Worm (Caenorhabditis elegans) whole organism, young adult: Measurements from ENCODE around the gene F59A1.18.

Source experiments
- B0035.1 ChIP-seq: sonication (generic microtip); optimal IDR thresholded peaks from 2 replicates; lab custom pipeline; 2016; ENCODE audit warnings: missing genetic modification characterization, mild to moderate bottlenecking, missing compliant biosample characterization, missing genotype, missing genetic modification reagents
- B0261.1 ChIP-seq: sonication (generic microtip); optimal IDR thresholded peaks from 2 replicates; lab custom pipeline; 2016; ENCODE audit warnings: mild to moderate bottlenecking, missing genetic modification characterization, moderate library complexity, missing compliant biosample characterization
- B0336.3 ChIP-seq: fragments of 200-800 bp; sonication (Bioruptor generic); IDR thresholded peaks from 2 replicates; pipeline ENCODE4 v1.3.6; 2022; ENCODE audit warnings: missing genetic modification characterization, missing compliant biosample characterization
- F10E7.11 ChIP-seq: sonication (generic microtip); optimal IDR thresholded peaks from 2 replicates; lab custom pipeline; 2017; ENCODE audit warnings: mild to moderate bottlenecking, missing genetic modification characterization, moderate library complexity, missing compliant biosample characterization
- F55B11.4 ChIP-seq: sonication (generic microtip); optimal IDR thresholded peaks from 2 replicates; lab custom pipeline; 2016; ENCODE audit warnings: missing compliant biosample characterization, missing genetic modification characterization, borderline replicate concordance; ENCODE audit not compliant: insufficient read depth
- K11D2.4 ChIP-seq: fragments of 200-800 bp; sonication (Bioruptor generic); IDR thresholded peaks from 2 replicates; pipeline ENCODE4 v1.3.6; 2022; ENCODE audit warnings: missing genetic modification reagents, missing genetic modification characterization, missing compliant biosample characterization
- Y95B8A.8 ChIP-seq: fragments of 200-800 bp; sonication (Bioruptor generic); IDR thresholded peaks from 2 replicates; pipeline ENCODE4 v1.3.6; 2022; ENCODE audit warnings: missing genetic modification reagents, missing genetic modification characterization, missing compliant biosample characterization
- aptf-3 ChIP-seq: fragments of 200-800 bp; sonication (Bioruptor generic); IDR thresholded peaks from 2 replicates; pipeline ENCODE4 v1.3.6; 2022; ENCODE audit warnings: missing genetic modification characterization, missing compliant biosample characterization
- atf-7 ChIP-seq: sonication (generic microtip); optimal IDR thresholded peaks from 2 replicates; lab custom pipeline; 2017; ENCODE audit warnings: mild to moderate bottlenecking, missing genetic modification characterization, missing compliant biosample characterization
- athp-1 ChIP-seq: sonication (generic microtip); optimal IDR thresholded peaks from 2 replicates; lab custom pipeline; 2017; ENCODE audit warnings: mild to moderate bottlenecking, missing genetic modification characterization, missing compliant biosample characterization
- attf-5 ChIP-seq: fragments of 200-800 bp; sonication (Bioruptor generic); optimal IDR thresholded peaks from 2 replicates; lab custom pipeline; 2018; ENCODE audit warnings: mild to moderate bottlenecking, missing genetic modification characterization, missing compliant biosample characterization
- attf-6 ChIP-seq: fragments of 200-800 bp; sonication (Bioruptor generic); IDR thresholded peaks from 2 replicates; pipeline ENCODE4 v1.3.6; 2022; ENCODE audit warnings: missing genetic modification reagents, missing genetic modification characterization, missing compliant biosample characterization
- bed-2 ChIP-seq: fragments of 200-800 bp; sonication (Bioruptor generic); IDR thresholded peaks from 2 replicates; pipeline ENCODE4 v1.3.6; 2022; ENCODE audit warnings: missing genetic modification reagents, missing genetic modification characterization, missing compliant biosample characterization
- ccch-3 ChIP-seq: fragments of 200-800 bp; sonication (Bioruptor generic); optimal IDR thresholded peaks from 2 replicates; lab custom pipeline; 2018; ENCODE audit warnings: mild to moderate bottlenecking, missing genetic modification characterization, missing compliant biosample characterization
- cebp-1 ChIP-seq, 2 experiments: fragments of 200-800 bp in 1 of 2; sonication (Bioruptor generic) in 1 of 2; sonication (generic microtip) in 1 of 2; IDR thresholded peaks in 1 of 2; optimal IDR thresholded peaks in 1 of 2; 2 replicates each; pipeline versions ENCODE4 v1.3.6 to Lab custom; 2017 to 2022; ENCODE audit warnings: missing compliant biosample characterization in 2 of 2, missing genetic modification characterization in 2 of 2, mild to moderate bottlenecking in 1 of 2, missing genetic modification reagents in 1 of 2, moderate library complexity in 1 of 2
- dox-1 ChIP-seq: fragments of 200-800 bp; sonication (Bioruptor generic); IDR thresholded peaks from 2 replicates; pipeline ENCODE4 v1.3.6; 2022; ENCODE audit warnings: missing genetic modification reagents, missing genetic modification characterization, missing compliant biosample characterization
- dpl-1 ChIP-seq: fragments of 150-350 bp; optimal IDR thresholded peaks from 2 replicates; lab custom pipeline; 2014; ENCODE audit warnings: missing biosample characterization, missing genetic modification reagents, missing genetic modification characterization
- ets-4 ChIP-seq: fragments of 200-800 bp; sonication (Bioruptor generic); optimal IDR thresholded peaks from 2 replicates; lab custom pipeline; 2018; ENCODE audit warnings: mild to moderate bottlenecking, missing genetic modification characterization, missing compliant biosample characterization
- him-1 ChIP-seq: sonication (generic microtip); optimal IDR thresholded peaks from 2 replicates; lab custom pipeline; 2016; ENCODE audit warnings: missing genotype, missing genetic modification reagents, missing genetic modification characterization, missing compliant biosample characterization
- hlh-26 ChIP-seq: fragments of 200-800 bp; sonication (Bioruptor generic); conservative IDR thresholded peaks from 2 replicates; pipeline ENCODE4 v1.3.6; 2022; ENCODE audit warnings: missing genetic modification reagents, missing genetic modification characterization, missing compliant biosample characterization
- let-607 ChIP-seq, 2 experiments: fragments of 200-800 bp in 1 of 2; sonication (Bioruptor generic) in 1 of 2; sonication (generic microtip) in 1 of 2; optimal IDR thresholded peaks; 2 replicates each; lab custom pipeline; 2016 to 2018; ENCODE audit warnings: mild to moderate bottlenecking in 2 of 2, missing compliant biosample characterization in 2 of 2, missing genetic modification characterization in 2 of 2, moderate library complexity in 2 of 2, missing genotype in 1 of 2
- lin-26 ChIP-seq: fragments of 200-800 bp; sonication (Bioruptor generic); IDR thresholded peaks from 2 replicates; pipeline ENCODE4 v1.3.6; 2022; ENCODE audit warnings: missing genetic modification reagents, missing genetic modification characterization, missing compliant biosample characterization
- madf-10 ChIP-seq: sonication (generic microtip); optimal IDR thresholded peaks from 2 replicates; lab custom pipeline; 2016; ENCODE audit warnings: mild to moderate bottlenecking, missing genetic modification characterization, missing compliant biosample characterization
- madf-8 ChIP-seq: fragments of 200-800 bp; sonication (Bioruptor generic); conservative IDR thresholded peaks from 2 replicates; pipeline ENCODE4 v1.3.6; 2022; ENCODE audit warnings: missing genetic modification reagents, missing genetic modification characterization, missing compliant biosample characterization
- mes-4 ChIP-seq: sonication (generic microtip); optimal IDR thresholded peaks from 2 replicates; lab custom pipeline; 2016; ENCODE audit warnings: missing genotype, missing genetic modification characterization, missing compliant biosample characterization
- nfyb-1 ChIP-seq: fragments of 200-800 bp; sonication (Bioruptor generic); IDR thresholded peaks from 2 replicates; pipeline ENCODE4 v1.3.6; 2022; ENCODE audit warnings: missing genetic modification reagents, missing genetic modification characterization, missing compliant biosample characterization
- nhr-80 ChIP-seq: sonication (generic microtip); optimal IDR thresholded peaks from 2 replicates; lab custom pipeline; 2016; ENCODE audit warnings: missing genetic modification characterization, missing compliant biosample characterization
- nhr-90 ChIP-seq: sonication (generic microtip); optimal IDR thresholded peaks from 2 replicates; lab custom pipeline; 2016; ENCODE audit warnings: missing genotype, mild to moderate bottlenecking, missing genetic modification characterization, missing compliant biosample characterization
- pha-4 ChIP-seq: fragments of 150-350 bp; sonication (generic microtip); optimal IDR thresholded peaks from 2 replicates; lab custom pipeline; 2014; ENCODE audit warnings: missing biosample characterization, missing genetic modification reagents, missing genetic modification characterization
- rec-8 ChIP-seq, 2 experiments: sonication (generic microtip); optimal IDR thresholded peaks; 2 replicates each; lab custom pipeline; 2016; ENCODE audit warnings: mild to moderate bottlenecking in 2 of 2, missing genetic modification characterization in 2 of 2, missing genetic modification reagents in 2 of 2, missing genotype in 2 of 2, missing biosample characterization in 1 of 2, missing compliant biosample characterization in 1 of 2, moderate library complexity in 1 of 2
- rpc-1 ChIP-seq, 2 experiments: fragments of 150-350 bp in 1 of 2; sonication (generic microtip) in 1 of 2; optimal IDR thresholded peaks; 2 replicates each; lab custom pipeline; 2014 to 2018; ENCODE audit warnings: missing biosample characterization in 1 of 2, missing genetic modification characterization in 1 of 2, missing genetic modification reagents in 1 of 2, missing genotype in 1 of 2
- snpc-4 ChIP-seq, 5 experiments: fragments of 150-350 bp in 1 of 5; sonication (generic microtip) in 4 of 5; optimal IDR thresholded peaks; 2 replicates each; lab custom pipeline; 2014 to 2018; ENCODE audit warnings: missing genetic modification characterization in 5 of 5, missing biosample characterization in 3 of 5, antibody characterized with exemption in 2 of 5, mild to moderate bottlenecking in 2 of 5, missing compliant biosample characterization in 2 of 5, missing genotype in 2 of 5, moderate library complexity in 2 of 5, missing genetic modification reagents in 1 of 5
- somi-1 ChIP-seq: fragments of 200-800 bp; sonication (Bioruptor generic); optimal IDR thresholded peaks from 2 replicates; lab custom pipeline; 2018; ENCODE audit warnings: mild to moderate bottlenecking, missing genetic modification characterization, missing compliant biosample characterization
- tbp1 ChIP-seq: fragments of 200-800 bp; sonication (Bioruptor generic); optimal IDR thresholded peaks from 2 replicates; lab custom pipeline; 2018; ENCODE audit warnings: mild to moderate bottlenecking, missing genetic modification characterization, missing compliant biosample characterization
- unc-62 ChIP-seq: fragments of 150-350 bp; optimal IDR thresholded peaks from 2 replicates; lab custom pipeline; 2014; ENCODE audit warnings: missing biosample characterization, missing genetic modification reagents, missing genetic modification characterization
- zfh-2 ChIP-seq: fragments of 200-800 bp; sonication (Bioruptor generic); conservative IDR thresholded peaks from 2 replicates; pipeline ENCODE4 v1.3.6; 2022; ENCODE audit warnings: missing genetic modification reagents, missing genetic modification characterization, missing compliant biosample characterization
- ztf-22 ChIP-seq: fragments of 200-800 bp; sonication (Bioruptor generic); optimal IDR thresholded peaks from 2 replicates; lab custom pipeline; 2018; ENCODE audit warnings: mild to moderate bottlenecking, missing genetic modification characterization, moderate library complexity, missing compliant biosample characterization
- ztf-26 ChIP-seq: sonication (generic microtip); optimal IDR thresholded peaks from 2 replicates; lab custom pipeline; 2017; ENCODE audit warnings: missing genetic modification characterization, missing compliant biosample characterization
- ztf-28 ChIP-seq: fragments of 200-800 bp; sonication (Bioruptor generic); IDR thresholded peaks from 2 replicates; pipeline ENCODE4 v1.3.6; 2022; ENCODE audit warnings: missing genetic modification reagents, missing genetic modification characterization, missing compliant biosample characterization

The F59A1.18 gene

ce11 chrV:17724704-17725103 lies 38.0 kb upstream of the F59A1.18 start, which contains the start of gene fat-5:
fat-5 (plus strand) TSS chrV:17725004.
- no peak for TF ChIP-seq zfh-2 (GFP tag; lab: Robert Waterston, UW)
- no peak for TF ChIP-seq him-1

- TF ChIP-seq nhr-80 (peak; percentile 44), F55B11.4 (no peak)
Observed at ce11 chrV:17723142-17723781, 36.5 kb upstream of the F59A1.18 start.

- TF ChIP-seq tbp1 (GFP tag; lab: Kevin White, UChicago) (peak; percentile 72), mes-4 (tag; lab: Kevin White, UChicago) (no peak), attf-6 (GFP tag; lab: Robert Waterston, UW) (0 out of 2 replicates have a peak, but pooled peaks have one; percentile 38), B0261.1 (tag; lab: Kevin White, UChicago) (peak; percentile 46), bed-2 (GFP tag; lab: Robert Waterston, UW) (no peak), lin-26 (peak; percentile 57; the same call in 1 of the 2 replicates), rpc-1 (optimal IDR thresholded peaks at IDR 0.05; lab: Kevin White, UChicago) (peak; percentile 13), rpc-1 (tag; optimal IDR thresholded peaks at IDR 0.05; lab: Kevin White, UChicago) (peak; percentile 67), ccch-3 (no peak)
Observed at ce11 chrV:17722553-17722952, 35.8 kb upstream of the F59A1.18 start.

- TF ChIP-seq Y95B8A.8 (GFP tag; lab: Robert Waterston, UW) (peak; percentile 72; the same call in 1 of the 2 replicates), madf-8 (GFP tag; lab: Robert Waterston, UW) (no peak), aptf-3 (GFP tag; lab: Robert Waterston, UW) (no peak), madf-10 (peak; percentile 20), K11D2.4 (GFP tag; lab: Robert Waterston, UW) (peak; percentile 49; the same call in 1 of the 2 replicates), ztf-22 (GFP tag; lab: Kevin White, UChicago) (peak; percentile 83), rec-8 (tag; optimal IDR thresholded peaks at IDR 0.05; lab: Kevin White, UChicago) (no peak), pha-4 (tag; lab: Kevin White, UChicago) (peak; percentile 30), ets-4 (GFP tag; lab: Kevin White, UChicago) (peak; percentile 49), B0336.3 (peak; percentile 52; the same call in 1 of the 2 replicates), B0035.1 (tag; lab: Kevin White, UChicago) (no peak), him-1 (no peak), nfyb-1 (0 out of 2 replicates have a peak, but pooled peaks have one; percentile 53), ztf-26 (peak; percentile 15), F10E7.11 (tag; lab: Kevin White, UChicago) (no peak), atf-7 (tag; lab: Kevin White, UChicago) (peak; percentile 83), attf-5 (peak; percentile 12), dpl-1 (GFP tag; lab: Kevin White, UChicago) (no peak), ztf-28 (GFP tag; lab: Robert Waterston, UW) (no peak), dox-1 (peak; percentile 56; the same call in 1 of the 2 replicates), tbp1 (GFP tag; lab: Kevin White, UChicago) (peak; percentile 40), cebp-1 (GFP tag; IDR thresholded peaks at IDR 0.05; lab: Robert Waterston, UW) (peak; percentile 22; the same call in 1 of the 2 replicates), cebp-1 (tag; optimal IDR thresholded peaks at IDR 0.05; lab: Kevin White, UChicago) (peak; percentile 70), somi-1 (no peak), hlh-26 (no peak), nhr-90 (tag; lab: Kevin White, UChicago) (peak; percentile 6), snpc-4 (GFP tag; optimal IDR thresholded peaks at IDR 0.05; lab: Kevin White, UChicago) (no peak), snpc-4 (tag; optimal IDR thresholded peaks at IDR 0.05; lab: Kevin White, UChicago) (peak in 2 of 4 experiments; percentile 25 to 72), let-607 (tag; optimal IDR thresholded peaks at IDR 0.05; lab: Kevin White, UChicago) (peak in 1 of 2 experiments; percentile 31), nhr-80 (peak; percentile 99), unc-62 (GFP tag; lab: Kevin White, UChicago) (peak; percentile 67), athp-1 (tag; lab: Kevin White, UChicago) (no peak)
Observed at ce11 chrV:17721709-17722108, 35.0 kb upstream of the F59A1.18 start.
